Fruit fly (Drosophila melanogaster) whole organism, embryonic: ENCODE measurements around the gene Alh.

Experiments used
- CG10147 ChIP-seq: fragments of 200-800 bp; sonication (Bioruptor generic); optimal IDR thresholded peaks from 2 replicates; lab custom pipeline; 2019; ENCODE audit warnings: missing biosample characterization, mild to moderate bottlenecking, missing genetic modification characterization, moderate library complexity
- CG10209 ChIP-seq: fragments of 200-800 bp; sonication (Bioruptor generic); optimal IDR thresholded peaks from 3 replicates; lab custom pipeline; 2017; ENCODE audit warnings: missing biosample characterization, mild to moderate bottlenecking, missing genetic modification characterization, missing genetic modification reagents
- CG10431 ChIP-seq: fragments of 200-800 bp; sonication (Bioruptor generic); optimal IDR thresholded peaks from 3 replicates; lab custom pipeline; 2018; ENCODE audit warnings: missing biosample characterization, mild to moderate bottlenecking, missing genetic modification characterization
- CG11398 ChIP-seq: fragments of 200-800 bp; sonication (Bioruptor generic); optimal IDR thresholded peaks from 2 replicates; lab custom pipeline; 2016; ENCODE audit warnings: missing biosample characterization, missing genetic modification characterization
- CG11504 ChIP-seq: fragments of 200-800 bp; sonication (Bioruptor generic); optimal IDR thresholded peaks from 3 replicates; lab custom pipeline; 2019; ENCODE audit warnings: missing biosample characterization, mild to moderate bottlenecking, missing genetic modification characterization, moderate library complexity
- CG11695 ChIP-seq: fragments of 200-800 bp; sonication (Bioruptor generic); IDR thresholded peaks from 3 replicates; pipeline ENCODE4 v1.3.6; 2022; ENCODE audit warnings: missing biosample characterization, missing genetic modification characterization
- CG12744 ChIP-seq: fragments of 200-800 bp; sonication (Bioruptor generic); optimal IDR thresholded peaks from 2 replicates; lab custom pipeline; 2016; ENCODE audit warnings: missing biosample characterization, missing genetic modification characterization
- CG12769 ChIP-seq: fragments of 200-800 bp; sonication (Bioruptor generic); optimal IDR thresholded peaks from 2 replicates; lab custom pipeline; 2019; ENCODE audit warnings: missing biosample characterization, mild to moderate bottlenecking, missing genetic modification characterization, moderate library complexity
- CG12942 ChIP-seq: fragments of 200-800 bp; sonication (Bioruptor generic); optimal IDR thresholded peaks from 3 replicates; lab custom pipeline; 2016; ENCODE audit warnings: missing biosample characterization, missing genetic modification characterization
- CG13296 ChIP-seq: fragments of 200-800 bp; sonication (Bioruptor generic); optimal IDR thresholded peaks from 3 replicates; lab custom pipeline; 2018; ENCODE audit warnings: missing biosample characterization, mild to moderate bottlenecking, missing genetic modification characterization
- CG13624 ChIP-seq: fragments of 200-800 bp; sonication (Bioruptor generic); optimal IDR thresholded peaks from 2 replicates; lab custom pipeline; 2016; ENCODE audit warnings: missing biosample characterization, missing genetic modification characterization
- CG13894 ChIP-seq: fragments of 200-800 bp; sonication (Bioruptor generic); optimal IDR thresholded peaks from 3 replicates; lab custom pipeline; 2018; ENCODE audit warnings: missing biosample characterization, mild to moderate bottlenecking, missing genetic modification characterization, moderate library complexity
- CG14014 ChIP-seq: fragments of 200-800 bp; sonication (Bioruptor generic); IDR thresholded peaks from 2 replicates; pipeline ENCODE4 v1.3.6; 2022; ENCODE audit warnings: missing biosample characterization, missing genetic modification characterization
- CG14860 ChIP-seq: fragments of 200-800 bp; sonication (Bioruptor generic); IDR thresholded peaks from 3 replicates; pipeline ENCODE4 v1.3.6; 2022; ENCODE audit warnings: missing biosample characterization, missing genetic modification characterization; ENCODE audit not compliant: partially characterized antibody
- CG14965 ChIP-seq: fragments of 200-800 bp; sonication (Bioruptor generic); optimal IDR thresholded peaks from 2 replicates; lab custom pipeline; 2016; ENCODE audit warnings: missing biosample characterization, missing genetic modification characterization, borderline replicate concordance
- CG1602 ChIP-seq: fragments of 200-800 bp; sonication (Bioruptor generic); optimal IDR thresholded peaks from 3 replicates; lab custom pipeline; 2016; ENCODE audit warnings: missing biosample characterization, missing genetic modification characterization
- CG16863 ChIP-seq: fragments of 200-800 bp; sonication (Bioruptor generic); optimal IDR thresholded peaks from 3 replicates; lab custom pipeline; 2016; ENCODE audit warnings: missing biosample characterization, missing genetic modification characterization
- CG18764 ChIP-seq: fragments of 200-800 bp; sonication (Bioruptor generic); optimal IDR thresholded peaks from 3 replicates; lab custom pipeline; 2016; ENCODE audit warnings: missing biosample characterization, missing genetic modification characterization
- CG30020 ChIP-seq: fragments of 200-800 bp; optimal IDR thresholded peaks from 2 replicates; lab custom pipeline; 2019; ENCODE audit warnings: missing biosample characterization, mild to moderate bottlenecking, missing genetic modification characterization, moderate library complexity
- CG3995 ChIP-seq: fragments of 200-800 bp; sonication (Bioruptor generic); optimal IDR thresholded peaks from 3 replicates; lab custom pipeline; 2016; ENCODE audit warnings: missing biosample characterization, missing genetic modification characterization
- CG6683 ChIP-seq: fragments of 200-800 bp; sonication (Bioruptor generic); optimal IDR thresholded peaks from 2 replicates; lab custom pipeline; 2017; ENCODE audit warnings: missing biosample characterization, mild to moderate bottlenecking, missing genetic modification characterization, missing genetic modification reagents
- CG6813 ChIP-seq: fragments of 200-800 bp; sonication (Bioruptor generic); optimal IDR thresholded peaks from 2 replicates; lab custom pipeline; 2017; ENCODE audit warnings: missing biosample characterization, missing genetic modification characterization, mild to moderate bottlenecking, moderate library complexity, missing genetic modification reagents
- Dfd ChIP-seq, 2 experiments: fragments of >200 bp; optimal IDR thresholded peaks; 2 replicates each; lab custom pipeline; 2017; ENCODE audit warnings: missing biosample characterization in 2 of 2, missing genetic modification characterization in 2 of 2
- Dip3 ChIP-seq: fragments of 200-800 bp; sonication (Bioruptor generic); optimal IDR thresholded peaks from 3 replicates; lab custom pipeline; 2016; ENCODE audit warnings: missing biosample characterization, missing genetic modification characterization
- E2f1 ChIP-seq: fragments of 200-800 bp; sonication (Bioruptor generic); IDR thresholded peaks from 2 replicates; pipeline ENCODE4 v1.3.6; 2022; ENCODE audit warnings: missing biosample characterization, missing genetic modification characterization
- Eip74EF ChIP-seq, 2 experiments: fragments of 200-800 bp in 1 of 2; fragments of >200 bp in 1 of 2; sonication (Bioruptor generic) in 1 of 2; optimal IDR thresholded peaks; 2 replicates each; lab custom pipeline; 2017 to 2019; ENCODE audit warnings: missing biosample characterization in 2 of 2, missing genetic modification characterization in 2 of 2, mild to moderate bottlenecking in 1 of 2, moderate library complexity in 1 of 2
- Fer3 ChIP-seq: fragments of 200-800 bp; sonication (Bioruptor generic); optimal IDR thresholded peaks from 2 replicates; lab custom pipeline; 2018; ENCODE audit warnings: missing biosample characterization, mild to moderate bottlenecking, missing genetic modification characterization, moderate library complexity
- Hmr ChIP-seq: fragments of 200-800 bp; sonication (Bioruptor generic); optimal IDR thresholded peaks from 3 replicates; lab custom pipeline; 2017; ENCODE audit warnings: mild to moderate bottlenecking, missing biosample characterization, missing genetic modification reagents, missing genetic modification characterization
- Lhr ChIP-seq: fragments of 200-800 bp; sonication (Bioruptor generic); optimal IDR thresholded peaks from 3 replicates; lab custom pipeline; 2017; ENCODE audit warnings: mild to moderate bottlenecking, missing biosample characterization, missing genetic modification reagents, missing genetic modification characterization
- Lpt ChIP-seq: fragments of >200 bp; optimal IDR thresholded peaks from 2 replicates; lab custom pipeline; 2018; ENCODE audit warnings: missing biosample characterization, missing genetic modification characterization
- Scr ChIP-seq: fragments of 200-800 bp; sonication (Bioruptor generic); IDR thresholded peaks from 2 replicates; pipeline ENCODE4 v1.3.6; 2022; ENCODE audit warnings: missing biosample characterization, missing genetic modification characterization; ENCODE audit not compliant: partially characterized antibody
- Sox100B ChIP-seq: fragments of 200-800 bp; sonication (Bioruptor generic); optimal IDR thresholded peaks from 3 replicates; lab custom pipeline; 2018; ENCODE audit warnings: missing biosample characterization, mild to moderate bottlenecking, missing genetic modification characterization
- Sry-β ChIP-seq: fragments of 200-800 bp; sonication (Bioruptor generic); optimal IDR thresholded peaks from 2 replicates; lab custom pipeline; 2018; ENCODE audit warnings: missing biosample characterization, mild to moderate bottlenecking, missing genetic modification characterization, moderate library complexity
- TFAM ChIP-seq: fragments of 200-800 bp; sonication (Bioruptor generic); optimal IDR thresholded peaks from 2 replicates; lab custom pipeline; 2017; ENCODE audit warnings: missing biosample characterization, missing genetic modification characterization, inconsistent platforms
- bigmax ChIP-seq: fragments of 200-800 bp; sonication (Bioruptor generic); optimal IDR thresholded peaks from 2 replicates; lab custom pipeline; 2018; ENCODE audit warnings: missing biosample characterization, mild to moderate bottlenecking, missing genetic modification characterization
- chm ChIP-seq: fragments of 200-800 bp; sonication (Bioruptor generic); IDR thresholded peaks from 2 replicates; pipeline ENCODE4 v1.3.6; 2022; ENCODE audit warnings: missing biosample characterization, missing genetic modification characterization
- dati ChIP-seq: fragments of 200-800 bp; sonication (Bioruptor generic); IDR thresholded peaks from 2 replicates; pipeline ENCODE4 v1.3.6; 2022; ENCODE audit warnings: missing biosample characterization, missing genetic modification characterization
- exex ChIP-seq: fragments of 200-800 bp; sonication (Bioruptor generic); optimal IDR thresholded peaks from 4 replicates; lab custom pipeline; 2018; ENCODE audit warnings: missing biosample characterization, mild to moderate bottlenecking, missing genetic modification characterization, moderate library complexity
- fd64A ChIP-seq: fragments of 200-800 bp; sonication (Bioruptor generic); optimal IDR thresholded peaks from 3 replicates; lab custom pipeline; 2018; ENCODE audit warnings: missing biosample characterization, mild to moderate bottlenecking, missing genetic modification characterization
- gce ChIP-seq: fragments of 200-800 bp; sonication (Bioruptor generic); IDR thresholded peaks from 3 replicates; pipeline ENCODE4 v1.3.6; 2022; ENCODE audit warnings: missing biosample characterization, missing genetic modification characterization
- gsb-n ChIP-seq: fragments of 200-800 bp; sonication (Bioruptor generic); optimal IDR thresholded peaks from 3 replicates; lab custom pipeline; 2018; ENCODE audit warnings: missing biosample characterization, mild to moderate bottlenecking, missing genetic modification characterization
- pros ChIP-seq: fragments of 200-800 bp; sonication (Bioruptor generic); optimal IDR thresholded peaks from 3 replicates; lab custom pipeline; 2019; ENCODE audit warnings: missing biosample characterization, mild to moderate bottlenecking, missing genetic modification characterization, moderate library complexity
- pzg ChIP-seq: fragments of 200-800 bp; sonication (Bioruptor generic); optimal IDR thresholded peaks from 3 replicates; lab custom pipeline; 2018; ENCODE audit warnings: missing biosample characterization, mild to moderate bottlenecking, missing genetic modification characterization, moderate library complexity
- salm ChIP-seq: fragments of 200-800 bp; sonication (Bioruptor generic); optimal IDR thresholded peaks from 2 replicates; lab custom pipeline; 2018; ENCODE audit warnings: missing biosample characterization, mild to moderate bottlenecking, missing genetic modification characterization
- sens-2 ChIP-seq: fragments of 200-800 bp; sonication (Bioruptor generic); IDR thresholded peaks from 2 replicates; pipeline ENCODE4 v1.3.6; 2022; ENCODE audit warnings: missing biosample characterization, missing genetic modification characterization
- seq ChIP-seq: fragments of 200-800 bp; sonication (Bioruptor generic); IDR thresholded peaks from 2 replicates; pipeline ENCODE4 v1.3.6; 2022; ENCODE audit warnings: missing biosample characterization, missing genetic modification characterization
- so ChIP-seq: fragments of 200-800 bp; sonication (Bioruptor generic); IDR thresholded peaks from 3 replicates; pipeline ENCODE4 v1.3.6; 2022; ENCODE audit warnings: missing biosample characterization, missing genetic modification characterization
- stc ChIP-seq: fragments of 200-800 bp; sonication (Bioruptor generic); IDR thresholded peaks from 2 replicates; pipeline ENCODE4 v1.3.6; 2022; ENCODE audit warnings: missing biosample characterization, missing genetic modification characterization
- ttk ChIP-seq: fragments of 200-800 bp; sonication (Bioruptor generic); IDR thresholded peaks from 2 replicates; pipeline ENCODE4 v2.1.2; 2022; ENCODE audit warnings: missing biosample characterization, missing genetic modification characterization
- usp ChIP-seq: fragments of >200 bp; optimal IDR thresholded peaks from 2 replicates; lab custom pipeline; 2017; ENCODE audit warnings: missing biosample characterization, missing genetic modification characterization
- wdn ChIP-seq: fragments of 200-800 bp; sonication (Bioruptor generic); IDR thresholded peaks from 2 replicates; pipeline ENCODE4 v1.3.6; 2022; ENCODE audit warnings: missing biosample characterization, missing genetic modification characterization
- zfh2 ChIP-seq: fragments of 200-800 bp; sonication (Bioruptor generic); optimal IDR thresholded peaks from 2 replicates; lab custom pipeline; 2016; ENCODE audit warnings: missing biosample characterization, missing genetic modification characterization

Alh gene

dm6 chr3R:7123699-7124098 is 286 bp downstream of the Alh start (continued):
- TF ChIP-seq dati (GFP tag; lab: Robert Waterston, UW): no peak
- TF ChIP-seq Sox100B (GFP tag; lab: Kevin White, UChicago): no peak
- TF ChIP-seq so (GFP tag; lab: Robert Waterston, UW): 0 out of 3 replicates have a peak, but pooled peaks have one; percentile 3
- TF ChIP-seq CG13894 (tag; lab: Kevin White, UChicago): no peak
- no peak for TF ChIP-seq CG13296 (GFP tag; lab: Kevin White, UChicago)
- TF ChIP-seq exex (tag; lab: Kevin White, UChicago): no peak
- no peak for TF ChIP-seq CG10209
- TF ChIP-seq CG11695: no peak
- TF ChIP-seq CG6683: no peak
- no peak for TF ChIP-seq fd64A
- no peak for TF ChIP-seq E2f1 (GFP tag; lab: Robert Waterston, UW)
- TF ChIP-seq wdn (GFP tag; lab: Robert Waterston, UW): no peak
- no peak for TF ChIP-seq Hmr (GFP tag; lab: Kevin White, UChicago)
- no peak for TF ChIP-seq TFAM (GFP tag; lab: Kevin White, UChicago)
- TF ChIP-seq Eip74EF (GFP tag; optimal IDR thresholded peaks at IDR 0.05; lab: Kevin White, UChicago): no peak
- TF ChIP-seq CG1602 (GFP tag; lab: Kevin White, UChicago): no peak
- no peak for TF ChIP-seq gce (GFP tag; lab: Robert Waterston, UW)
- no peak for TF ChIP-seq bigmax (GFP tag; lab: Kevin White, UChicago)
- TF ChIP-seq CG6813 (GFP tag; lab: Kevin White, UChicago): no peak
- TF ChIP-seq CG11504: no peak
- TF ChIP-seq CG14860 (GFP tag; lab: Robert Waterston, UW): no peak
- no peak for TF ChIP-seq CG18764
- no peak for TF ChIP-seq Dfd (GFP tag; optimal IDR thresholded peaks at IDR 0.05; lab: Kevin White, UChicago)
- TF ChIP-seq usp (GFP tag; lab: Kevin White, UChicago): no peak
- no peak for TF ChIP-seq CG14014 (GFP tag; lab: Robert Waterston, UW)
- no peak for TF ChIP-seq Sry-β (GFP tag; lab: Kevin White, UChicago)
- no peak for TF ChIP-seq CG10431
- no peak for TF ChIP-seq Lhr (GFP tag; lab: Kevin White, UChicago)
- no peak for TF ChIP-seq ttk (GFP tag; lab: Robert Waterston, UW)
- TF ChIP-seq zfh2 (GFP tag; lab: Kevin White, UChicago): no peak
- no peak for TF ChIP-seq CG12942 (GFP tag; lab: Kevin White, UChicago)
- no peak for TF ChIP-seq Lpt
- TF ChIP-seq CG3995 (GFP tag; lab: Kevin White, UChicago): no peak
- no peak for TF ChIP-seq gsb-n (tag; lab: Kevin White, UChicago)
- TF ChIP-seq salm: no peak
- peak; percentile 23; the same call in 1 of the 2 replicates for TF ChIP-seq seq
- TF ChIP-seq CG16863 (GFP tag; lab: Kevin White, UChicago): no peak
- TF ChIP-seq CG13624 (GFP tag; lab: Kevin White, UChicago): no peak
- TF ChIP-seq CG12769: no peak
- no peak for TF ChIP-seq Fer3
- no peak for TF ChIP-seq CG10147 (GFP tag; lab: Kevin White, UChicago)
- no peak for TF ChIP-seq Scr (GFP tag; lab: Robert Waterston, UW)
- TF ChIP-seq CG12744 (GFP tag; lab: Kevin White, UChicago): no peak
- TF ChIP-seq chm (GFP tag; lab: Robert Waterston, UW): peak; percentile 55
- no peak for TF ChIP-seq sens-2 (GFP tag; lab: Robert Waterston, UW)
- no peak for TF ChIP-seq CG30020 (tag; lab: Kevin White, UChicago)
- no peak for TF ChIP-seq CG14965 (GFP tag; lab: Kevin White, UChicago)
- peak; percentile 35 for TF ChIP-seq pros (GFP tag; lab: Kevin White, UChicago)
- TF ChIP-seq stc (GFP tag; lab: Robert Waterston, UW): no peak
- TF ChIP-seq CG11398 (GFP tag; lab: Kevin White, UChicago): no peak
- TF ChIP-seq Dip3: no peak
- TF ChIP-seq pzg (GFP tag; lab: Kevin White, UChicago): peak; percentile 27
